Worm (Caenorhabditis elegans): Measurements from ENCODE around the gene nas-31.

Gene nas-31

ce11 chrV:10953471-10954155 lies 32.0 kb upstream of the nas-31 start (continued):
- TF ChIP-seq unc-30 (tag; optimal IDR thresholded peaks at IDR 0.05): no peak
- no peak for TF ChIP-seq mab-9 (GFP tag; IDR thresholded peaks at IDR 0.05)
- no peak for TF ChIP-seq zip-4 (GFP tag; optimal IDR thresholded peaks at IDR 0.05)
- TF ChIP-seq nhr-76 (tag; optimal IDR thresholded peaks at IDR 0.05): no peak
- no peak for TF ChIP-seq mep-1 (tag; optimal IDR thresholded peaks at IDR 0.05)
- no peak for TF ChIP-seq lin-14 (GFP tag; optimal IDR thresholded peaks at IDR 0.05)

ce11 chrV:10951655-10952278 lies 30.1 kb upstream of the nas-31 start, which contains the start of gene F17C11.4:
Gene F17C11.4 (plus strand): TSS chrV:10951860.
- no peak for TF ChIP-seq nhr-237 (tag; optimal IDR thresholded peaks at IDR 0.05)
- TF ChIP-seq lir-3 (tag; optimal IDR thresholded peaks at IDR 0.05; ENCODE audit: poor library complexity): peak; percentile 78
- peak; percentile 71 for TF ChIP-seq fkh-8 (tag; optimal IDR thresholded peaks at IDR 0.05)
- no peak for TF ChIP-seq ztf-11 (tag; optimal IDR thresholded peaks at IDR 0.05)
- peak; percentile 88 for TF ChIP-seq tbx-2 (tag; optimal IDR thresholded peaks at IDR 0.05)
- peak; percentile 2 for TF ChIP-seq nhr-77 (tag; optimal IDR thresholded peaks at IDR 0.05)
- TF ChIP-seq C04F5.9 (tag; optimal IDR thresholded peaks at IDR 0.05): peak; percentile 25
- TF ChIP-seq nhr-12 (tag; optimal IDR thresholded peaks at IDR 0.05): no peak
- no peak for TF ChIP-seq nhr-84 (tag; optimal IDR thresholded peaks at IDR 0.05)
- TF ChIP-seq C34B4.2 (tag; optimal IDR thresholded peaks at IDR 0.05): no peak
- no peak for TF ChIP-seq unc-62 (GFP tag; optimal IDR thresholded peaks at IDR 0.05)
- TF ChIP-seq unc-98 (GFP tag; IDR thresholded peaks at IDR 0.05): peak; percentile 57; the same call in 1 of the 2 replicates
- no peak for TF ChIP-seq F16B12.6 (tag; optimal IDR thresholded peaks at IDR 0.05)
- no peak for TF ChIP-seq hlh-17 (GFP tag; optimal IDR thresholded peaks at IDR 0.05; ENCODE audit: borderline replicate concordance)
- TF ChIP-seq tlp-1 (tag; optimal IDR thresholded peaks at IDR 0.05): no peak
- no peak for TF ChIP-seq efl-3 (GFP tag; optimal IDR thresholded peaks at IDR 0.05)
- TF ChIP-seq ceh-88 (GFP tag; IDR thresholded peaks at IDR 0.05): 0 out of 2 replicates have a peak, but pooled peaks have one; percentile 17
- no peak for TF ChIP-seq nhr-76 (tag; optimal IDR thresholded peaks at IDR 0.05)
- peak; percentile 75 for TF ChIP-seq mep-1 (tag; optimal IDR thresholded peaks at IDR 0.05)
- TF ChIP-seq pax-3 (tag; optimal IDR thresholded peaks at IDR 0.05): no peak
- peak; percentile 98 for TF ChIP-seq unc-130 (tag; optimal IDR thresholded peaks at IDR 0.05)
- peak; percentile 47 for TF ChIP-seq fos-1 (tag; optimal IDR thresholded peaks at IDR 0.05)
- no peak for TF ChIP-seq aha-1 (tag; optimal IDR thresholded peaks at IDR 0.05)
- peak; percentile 66 for TF ChIP-seq C16A3.4 (tag; optimal IDR thresholded peaks at IDR 0.05)
- peak; percentile 12; the same call in 1 of the 2 replicates for TF ChIP-seq isw-1 (GFP tag; IDR thresholded peaks at IDR 0.05)
- TF ChIP-seq xbp-1 (tag; optimal IDR thresholded peaks at IDR 0.05): peak; percentile 74
- no peak for TF ChIP-seq hpl-2 (GFP tag; optimal IDR thresholded peaks at IDR 0.05)
- TF ChIP-seq ces-1 (GFP tag; optimal IDR thresholded peaks at IDR 0.05): no peak
- peak; percentile 83 for TF ChIP-seq nhr-90 (tag; optimal IDR thresholded peaks at IDR 0.05; ENCODE audit: poor library complexity)
- peak; percentile 54; the same call in 1 of the 2 replicates for TF ChIP-seq mab-9 (GFP tag; IDR thresholded peaks at IDR 0.05)
- peak; percentile 95 for TF ChIP-seq snu-23 (GFP tag; optimal IDR thresholded peaks at IDR 0.05)
- peak; percentile 67 for TF ChIP-seq dsc-1 (tag; optimal IDR thresholded peaks at IDR 0.05)
- peak; percentile 43 to 51 for TF ChIP-seq efl-1 (optimal IDR thresholded peaks at IDR 0.05)
- TF ChIP-seq efl-1 (GFP tag; optimal IDR thresholded peaks at IDR 0.05 in 1 of 2): peak; percentile 43 to 94
- TF ChIP-seq sup-37 (GFP tag; optimal IDR thresholded peaks at IDR 0.05): no peak
- TF ChIP-seq nhr-85 (tag): peak; percentile 98
- peak; percentile 80 to 81 for TF ChIP-seq lsy-2 (tag; optimal IDR thresholded peaks at IDR 0.05)
- TF ChIP-seq hlh-4 (tag; optimal IDR thresholded peaks at IDR 0.05): no peak
- peak; percentile 56 for TF ChIP-seq unc-86 (tag; optimal IDR thresholded peaks at IDR 0.05)
- peak; percentile 77 for TF ChIP-seq swsn-7 (tag; optimal IDR thresholded peaks at IDR 0.05)
- TF ChIP-seq fkh-10 (GFP tag; optimal IDR thresholded peaks at IDR 0.05): peak; percentile 35
- TF ChIP-seq skn-1 (tag; optimal IDR thresholded peaks at IDR 0.05): peak; percentile 35
- TF ChIP-seq nhr-28 (tag; optimal IDR thresholded peaks at IDR 0.05): no peak
- TF ChIP-seq rnt-1 (tag; optimal IDR thresholded peaks at IDR 0.05): peak; percentile 77
- peak; percentile 97 for TF ChIP-seq nhr-20 (tag; optimal IDR thresholded peaks at IDR 0.05)
- peak; percentile 83 for TF ChIP-seq nhr-47 (tag; optimal IDR thresholded peaks at IDR 0.05)
- peak; percentile 62 for TF ChIP-seq mef-2 (tag; optimal IDR thresholded peaks at IDR 0.05)

All from whole organism, L1 larva.